Worm (Caenorhabditis elegans) whole organism, young adult: ENCODE measurements around the gene B0507.1.

ENCODE experiments used
- B0261.1 ChIP-seq: sonication (generic microtip); optimal IDR thresholded peaks from 2 replicates; lab custom pipeline; 2016; ENCODE audit warnings: mild to moderate bottlenecking, missing genetic modification characterization, moderate library complexity, missing compliant biosample characterization
- F57C9.4 ChIP-seq: sonication (generic microtip); optimal IDR thresholded peaks from 2 replicates; lab custom pipeline; 2017; ENCODE audit warnings: mild to moderate bottlenecking, missing genetic modification characterization, missing compliant biosample characterization
- T26A5.8 ChIP-seq: sonication (generic microtip); optimal IDR thresholded peaks from 2 replicates; lab custom pipeline; 2016; ENCODE audit warnings: missing genetic modification characterization, missing compliant biosample characterization
- ceh-100 ChIP-seq: fragments of 200-800 bp; sonication (Bioruptor generic); IDR thresholded peaks from 2 replicates; pipeline ENCODE4 v1.3.6; 2022; ENCODE audit warnings: missing genetic modification reagents, missing genetic modification characterization, missing compliant biosample characterization
- ceh-91 ChIP-seq: fragments of 200-800 bp; sonication (Bioruptor generic); IDR thresholded peaks from 2 replicates; pipeline ENCODE4 v1.3.6; 2022; ENCODE audit warnings: missing genetic modification reagents, missing genetic modification characterization, missing compliant biosample characterization
- hlh-12 ChIP-seq: sonication (generic microtip); optimal IDR thresholded peaks from 2 replicates; lab custom pipeline; 2016; ENCODE audit warnings: missing genetic modification characterization, missing compliant biosample characterization
- hrde-1 ChIP-seq: sonication (generic microtip); optimal IDR thresholded peaks from 2 replicates; lab custom pipeline; 2016; ENCODE audit warnings: missing genetic modification characterization, mild to moderate bottlenecking, missing compliant biosample characterization, moderate library complexity, missing genotype, missing genetic modification reagents, borderline replicate concordance
- lin-35 ChIP-seq, 3 experiments: fragments of 150-350 bp in 2 of 3; sonication (generic microtip) in 1 of 3; optimal IDR thresholded peaks; 2 replicates each; lab custom pipeline; 2014 to 2018; ENCODE audit warnings: missing biosample characterization in 3 of 3, missing genetic modification characterization in 3 of 3, missing genetic modification reagents in 3 of 3
- madf-10 ChIP-seq: sonication (generic microtip); optimal IDR thresholded peaks from 2 replicates; lab custom pipeline; 2016; ENCODE audit warnings: mild to moderate bottlenecking, missing genetic modification characterization, missing compliant biosample characterization
- nfya-1 ChIP-seq: sonication (generic microtip); optimal IDR thresholded peaks from 2 replicates; lab custom pipeline; 2017; ENCODE audit warnings: antibody characterized with exemption, missing compliant biosample characterization, missing genetic modification characterization, borderline replicate concordance; ENCODE audit not compliant: insufficient read depth
- unc-62 ChIP-seq: fragments of 150-350 bp; optimal IDR thresholded peaks from 2 replicates; lab custom pipeline; 2014; ENCODE audit warnings: missing biosample characterization, missing genetic modification reagents, missing genetic modification characterization
- ztf-26 ChIP-seq: sonication (generic microtip); optimal IDR thresholded peaks from 2 replicates; lab custom pipeline; 2017; ENCODE audit warnings: missing genetic modification characterization, missing compliant biosample characterization

DNA sequence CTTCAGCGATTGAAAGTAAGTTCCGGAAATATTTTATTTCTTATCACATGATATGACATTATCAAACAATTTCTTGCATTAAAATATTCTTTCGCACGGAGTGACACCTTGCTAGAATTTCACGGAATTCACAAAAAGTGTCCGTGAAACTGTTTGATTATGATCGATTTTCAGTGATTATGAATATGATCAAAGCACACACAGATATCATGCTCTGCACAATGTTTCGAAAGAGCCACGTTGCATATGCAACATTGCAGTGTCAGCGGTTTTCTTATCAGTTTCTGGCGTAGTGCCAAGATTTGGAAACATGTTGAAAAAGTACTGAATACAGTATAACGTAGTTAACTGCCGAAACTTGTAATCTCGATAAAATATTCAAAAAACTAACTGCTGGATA lies 7.2 kb upstream of the B0507.1 start:
- TF ChIP-seq B0261.1 (tag; lab: Kevin White, UChicago) (no peak), unc-62 (GFP tag; lab: Kevin White, UChicago) (no peak), F57C9.4 (tag; lab: Kevin White, UChicago) (no peak), madf-10 (tag; lab: Kevin White, UChicago) (no peak), ceh-100 (GFP tag; lab: Robert Waterston, UW) (no peak), ceh-91 (GFP tag; lab: Robert Waterston, UW) (no peak), nfya-1 (tag; lab: Kevin White, UChicago) (no peak), ztf-26 (tag; lab: Kevin White, UChicago) (no peak), hrde-1 (tag; lab: Kevin White, UChicago) (no peak), T26A5.8 (tag; lab: Kevin White, UChicago) (no peak), lin-35 (GFP tag; optimal IDR thresholded peaks at IDR 0.05; lab: Kevin White, UChicago) (no peak), hlh-12 (no peak)
